Worm (Caenorhabditis elegans) whole organism, L1 larva: ENCODE results near the gene clec-230.
A peak's percentile ranks its signal among the peaks of the same experiment; 100 is the strongest.

Experiments
- efl-1 ChIP-seq, 4 experiments: fragments of 150-350 bp; optimal IDR thresholded peaks in 3 of 4; peaks in 1 of 4; 1 replicate in 1 of 4; 2 replicates in 3 of 4; lab custom pipeline; 2014; ENCODE audit warnings: missing biosample characterization in 2 of 4, missing genetic modification characterization in 2 of 4, missing genetic modification reagents in 2 of 4
- elt-2 ChIP-seq: sonication (generic microtip); optimal IDR thresholded peaks from 2 replicates; lab custom pipeline; 2016; ENCODE audit warnings: missing genetic modification characterization, mild to moderate bottlenecking, inconsistent platforms, missing compliant biosample characterization, missing genetic modification reagents
- jun-1 ChIP-seq: fragments of 150-350 bp; optimal IDR thresholded peaks from 2 replicates; lab custom pipeline; 2014; ENCODE audit warnings: missing biosample characterization, missing genetic modification reagents, missing genetic modification characterization
- lir-3 ChIP-seq: sonication (generic microtip); optimal IDR thresholded peaks from 2 replicates; lab custom pipeline; 2016; ENCODE audit warnings: mild to moderate bottlenecking, missing genetic modification characterization, moderate library complexity, missing compliant biosample characterization; ENCODE audit not compliant: poor library complexity
- mef-2 ChIP-seq: fragments of 150-350 bp; optimal IDR thresholded peaks from 2 replicates; lab custom pipeline; 2014; ENCODE audit warnings: missing biosample characterization, missing genetic modification characterization
- nhr-20 ChIP-seq: sonication (generic microtip); optimal IDR thresholded peaks from 2 replicates; lab custom pipeline; 2016; ENCODE audit warnings: mild to moderate bottlenecking, missing genetic modification characterization, missing compliant biosample characterization
- nhr-71 ChIP-seq: sonication (generic microtip); optimal IDR thresholded peaks from 2 replicates; lab custom pipeline; 2016; ENCODE audit warnings: mild to moderate bottlenecking, missing genetic modification characterization, moderate library complexity, missing compliant biosample characterization
- nhr-90 ChIP-seq: sonication (generic microtip); optimal IDR thresholded peaks from 2 replicates; lab custom pipeline; 2016; ENCODE audit warnings: mild to moderate bottlenecking, missing genetic modification characterization, missing compliant biosample characterization; ENCODE audit not compliant: poor library complexity
- pax-3 ChIP-seq: fragments of 200-800 bp; sonication (Bioruptor generic); optimal IDR thresholded peaks from 2 replicates; lab custom pipeline; 2018; ENCODE audit warnings: mild to moderate bottlenecking, missing genetic modification characterization, moderate library complexity, missing compliant biosample characterization
- pqm-1 ChIP-seq: sonication (generic microtip); optimal IDR thresholded peaks from 3 replicates; lab custom pipeline; 2017; ENCODE audit warnings: missing biosample characterization, missing genetic modification characterization
- tlp-1 ChIP-seq: fragments of 150-350 bp; optimal IDR thresholded peaks from 2 replicates; lab custom pipeline; 2014; ENCODE audit warnings: missing biosample characterization, missing genetic modification characterization
- unc-98 ChIP-seq: fragments of 200-800 bp; sonication (Bioruptor generic); IDR thresholded peaks from 2 replicates; pipeline ENCODE4 v1.3.6; 2022; ENCODE audit warnings: missing genetic modification characterization, missing compliant biosample characterization
- zip-4 ChIP-seq: fragments of 200-800 bp; sonication (Bioruptor generic); optimal IDR thresholded peaks from 2 replicates; lab custom pipeline; 2018; ENCODE audit warnings: mild to moderate bottlenecking, missing genetic modification characterization, moderate library complexity, missing compliant biosample characterization

Gene clec-230

ce11 chrV:15305502-15305901, 43.4 kb downstream of the clec-230 start, which contains the start of gene T26H8.5:
Gene T26H8.5 (minus strand): TSS chrV:15305602.
- TF ChIP-seq pax-3 (tag; lab: Kevin White, UChicago) (peak; percentile 46), zip-4 (no peak)

ce11 chrV:15303625-15304024, 45.3 kb downstream of the clec-230 start, which contains the start of gene srx-48:
Gene srx-48 (minus strand): TSS chrV:15303725.
- peak; percentile 67 for TF ChIP-seq pax-3 (tag; lab: Kevin White, UChicago)
- no peak for TF ChIP-seq mef-2

ce11 chrV:15298597-15298996, 50.3 kb downstream of the clec-230 start, which contains the start of gene cpr-3:
Gene cpr-3 (minus strand): TSS chrV:15298700.
- peak; percentile 30 for TF ChIP-seq nhr-71 (tag; lab: Kevin White, UChicago)
- TF ChIP-seq nhr-90 (tag; lab: Kevin White, UChicago) = peak; percentile 19
- peak; percentile 52 for TF ChIP-seq nhr-20
- TF ChIP-seq lir-3 (tag; lab: Kevin White, UChicago) = no peak
- peak; percentile 90 for TF ChIP-seq pqm-1 (tag; lab: Kevin White, UChicago)
- TF ChIP-seq unc-98 (GFP tag; lab: Robert Waterston, UW) = no peak
- peak; percentile 88 for TF ChIP-seq pax-3 (tag; lab: Kevin White, UChicago)
- TF ChIP-seq efl-1 (optimal IDR thresholded peaks at IDR 0.05; lab: Kevin White, UChicago) = no peak
- TF ChIP-seq efl-1 (GFP tag; optimal IDR thresholded peaks at IDR 0.05 in 1 of 2; lab: Kevin White, UChicago) = peak in 1 of 2 experiments; percentile 37
- TF ChIP-seq jun-1 (tag; lab: Kevin White, UChicago) = peak; percentile 75
- peak; percentile 100 for TF ChIP-seq elt-2 (tag; lab: Kevin White, UChicago)
- TF ChIP-seq tlp-1 (tag; lab: Kevin White, UChicago) = peak; percentile 83
